Worm (Caenorhabditis elegans) whole organism, L3 larva: Measurements from ENCODE around the gene coq-6.

Experiments
- aly-2 ChIP-seq: fragments of 150-350 bp; optimal IDR thresholded peaks from 2 replicates; lab custom pipeline; 2014; ENCODE audit warnings: missing biosample characterization, missing genetic modification characterization
- ama-1 ChIP-seq: fragments of 150-350 bp; optimal IDR thresholded peaks from 2 replicates; lab custom pipeline; 2018
- daf-12 ChIP-seq: fragments of 150-350 bp; optimal IDR thresholded peaks from 2 replicates; lab custom pipeline; 2014; ENCODE audit warnings: missing biosample characterization, missing genetic modification reagents, missing genetic modification characterization
- egl-27 ChIP-seq: sonication (generic microtip); optimal IDR thresholded peaks from 4 replicates; lab custom pipeline; 2017; ENCODE audit warnings: missing biosample characterization, missing genetic modification reagents, missing genetic modification characterization
- mdl-1 ChIP-seq: fragments of 150-350 bp; optimal IDR thresholded peaks from 2 replicates; lab custom pipeline; 2014; ENCODE audit warnings: missing biosample characterization, missing genetic modification characterization
- mml-1 ChIP-seq: fragments of 150-350 bp; sonication (generic microtip); optimal IDR thresholded peaks from 3 replicates; lab custom pipeline; 2014; ENCODE audit warnings: missing biosample characterization, missing genetic modification characterization
- nhr-237 ChIP-seq: fragments of 150-350 bp; optimal IDR thresholded peaks from 2 replicates; lab custom pipeline; 2014; ENCODE audit warnings: missing biosample characterization, missing genetic modification characterization
- nhr-28 ChIP-seq: fragments of 150-350 bp; optimal IDR thresholded peaks from 2 replicates; lab custom pipeline; 2014; ENCODE audit warnings: missing biosample characterization, missing genetic modification characterization
- skn-1 ChIP-seq: fragments of 150-350 bp; optimal IDR thresholded peaks from 2 replicates; lab custom pipeline; 2014; ENCODE audit warnings: missing biosample characterization, missing genetic modification characterization
- snpc-4 ChIP-seq: fragments of 150-350 bp; optimal IDR thresholded peaks from 2 replicates; lab custom pipeline; 2014; ENCODE audit warnings: missing biosample characterization, missing genetic modification characterization

- no peak for TF ChIP-seq daf-12 (tag; lab: Kevin White, UChicago)
- TF ChIP-seq nhr-28 (tag; lab: Kevin White, UChicago): no peak
- TF ChIP-seq snpc-4 (tag; lab: Kevin White, UChicago): no peak
- no peak for TF ChIP-seq egl-27 (tag; lab: Kevin White, UChicago)
- TF ChIP-seq mml-1 (tag; lab: Kevin White, UChicago): no peak
- no peak for TF ChIP-seq nhr-237 (tag; lab: Kevin White, UChicago)
- no peak for TF ChIP-seq skn-1 (tag; lab: Kevin White, UChicago)
- no peak for TF ChIP-seq aly-2 (tag; lab: Kevin White, UChicago)
- TF ChIP-seq ama-1 (lab: Kevin White, UChicago): no peak
- no peak for TF ChIP-seq mdl-1 (tag; lab: Kevin White, UChicago)
These were observed 31.4 kb upstream of the coq-6 start, which contains the start of gene F44A2.3 for ce11 chrV:9305116-9305515.
